Worm (Caenorhabditis elegans) whole organism, L4/young adult: Measurements from ENCODE around the gene C50F4.12.

Source experiments
- W03F9.2 ChIP-seq: fragments of 150-350 bp; optimal IDR thresholded peaks from 2 replicates; lab custom pipeline; 2014; ENCODE audit warnings: missing biosample characterization, missing genetic modification characterization
- him-1 ChIP-seq: sonication (generic microtip); optimal IDR thresholded peaks from 2 replicates; lab custom pipeline; 2016; ENCODE audit warnings: missing genotype, missing genetic modification reagents, missing genetic modification characterization, missing compliant biosample characterization

ce11 chrV:9536505-9536904 is 3.0 kb downstream of the C50F4.12 start, which contains the start of gene C50F4.4:
- TF ChIP-seq W03F9.2 (no peak), him-1 (tag; lab: Kevin White, UChicago) (peak; percentile 2)
